Worm (Caenorhabditis elegans) whole organism, L2 larva: ENCODE results near the gene fbxa-224.

Source experiments
- ama-1 ChIP-seq: fragments of 150-350 bp; optimal IDR thresholded peaks from 2 replicates; lab custom pipeline; 2018; ENCODE audit warnings: inconsistent platforms
- blmp-1 ChIP-seq: sonication (generic microtip); optimal IDR thresholded peaks from 2 replicates; lab custom pipeline; 2017; ENCODE audit warnings: missing genetic modification characterization, mild to moderate bottlenecking, missing compliant biosample characterization, antibody characterized with exemption, moderate library complexity; ENCODE audit not compliant: insufficient read depth
- fos-1 ChIP-seq: fragments of 150-350 bp; optimal IDR thresholded peaks from 2 replicates; lab custom pipeline; 2014; ENCODE audit warnings: missing biosample characterization, missing genetic modification characterization
- nhr-10 ChIP-seq: sonication (generic microtip); optimal IDR thresholded peaks from 2 replicates; lab custom pipeline; 2017; ENCODE audit warnings: missing biosample characterization, missing genetic modification characterization
- nhr-11 ChIP-seq: fragments of 150-350 bp; optimal IDR thresholded peaks from 2 replicates; lab custom pipeline; 2014; ENCODE audit warnings: missing biosample characterization, missing genetic modification characterization
- nhr-129 ChIP-seq: fragments of 150-350 bp; optimal IDR thresholded peaks from 2 replicates; lab custom pipeline; 2014; ENCODE audit warnings: missing biosample characterization, missing genetic modification characterization
- nhr-23 ChIP-seq: fragments of 150-350 bp; optimal IDR thresholded peaks from 2 replicates; lab custom pipeline; 2014; ENCODE audit warnings: missing biosample characterization, missing genetic modification reagents, missing genetic modification characterization
- nhr-237 ChIP-seq: fragments of 150-350 bp; optimal IDR thresholded peaks from 2 replicates; lab custom pipeline; 2014; ENCODE audit warnings: missing biosample characterization, missing genetic modification characterization
- sem-4 ChIP-seq: fragments of 150-350 bp; optimal IDR thresholded peaks from 2 replicates; lab custom pipeline; 2014; ENCODE audit warnings: missing biosample characterization, missing genetic modification reagents, missing genetic modification characterization
- sma-3 ChIP-seq: sonication (generic microtip); optimal IDR thresholded peaks from 2 replicates; lab custom pipeline; 2016; ENCODE audit warnings: missing genetic modification reagents, missing genetic modification characterization, missing compliant biosample characterization

DNA sequence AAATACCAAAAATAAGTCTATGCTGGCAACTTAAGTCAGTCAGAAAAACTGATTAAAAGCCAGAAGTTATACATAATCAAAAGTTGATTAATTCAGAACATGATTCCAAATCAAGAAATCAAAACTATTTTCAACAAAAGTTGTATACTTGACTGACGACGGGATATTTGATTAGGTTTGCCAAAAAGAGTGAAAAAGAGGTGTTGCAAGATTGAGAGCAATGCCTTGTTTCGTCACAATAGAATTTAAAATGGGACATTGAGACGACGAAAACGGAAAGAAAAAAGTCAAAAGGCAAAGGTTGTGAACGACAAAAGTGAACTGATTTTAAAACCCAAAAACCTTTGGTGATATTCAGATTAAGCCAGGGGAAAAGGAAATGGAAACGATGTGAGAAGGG, 10.9 kb upstream of the fbxa-224 start:
- no peak for TF ChIP-seq nhr-11
- TF ChIP-seq blmp-1 (tag; lab: Kevin White, UChicago): no peak
- no peak for TF ChIP-seq sem-4 (tag; lab: Kevin White, UChicago)
- no peak for TF ChIP-seq sma-3
- no peak for TF ChIP-seq nhr-237 (tag; lab: Kevin White, UChicago)
- TF ChIP-seq fos-1 (tag; lab: Kevin White, UChicago): no peak
- TF ChIP-seq ama-1 (lab: Kevin White, UChicago): no peak
- TF ChIP-seq nhr-23: no peak
- TF ChIP-seq nhr-10 (tag; lab: Kevin White, UChicago): no peak
- TF ChIP-seq nhr-129 (tag; lab: Kevin White, UChicago): no peak
